Worm (Caenorhabditis elegans): ENCODE data around the gene btb-19.

- TF ChIP-seq F13C5.2 (tag; optimal IDR thresholded peaks at IDR 0.05) (no peak), ets-7 (tag; optimal IDR thresholded peaks at IDR 0.05) (no peak), ama-1 (optimal IDR thresholded peaks at IDR 0.05) (no peak), pes-1 (GFP tag; IDR thresholded peaks at IDR 0.05) (no peak)
These were observed 41.2 kb downstream of the btb-19 start for ce11 chrII:14480772-14481171.

All from whole organism, early embryonic.